Worm (Caenorhabditis elegans): ENCODE data around the gene cpg-18.

DNA sequence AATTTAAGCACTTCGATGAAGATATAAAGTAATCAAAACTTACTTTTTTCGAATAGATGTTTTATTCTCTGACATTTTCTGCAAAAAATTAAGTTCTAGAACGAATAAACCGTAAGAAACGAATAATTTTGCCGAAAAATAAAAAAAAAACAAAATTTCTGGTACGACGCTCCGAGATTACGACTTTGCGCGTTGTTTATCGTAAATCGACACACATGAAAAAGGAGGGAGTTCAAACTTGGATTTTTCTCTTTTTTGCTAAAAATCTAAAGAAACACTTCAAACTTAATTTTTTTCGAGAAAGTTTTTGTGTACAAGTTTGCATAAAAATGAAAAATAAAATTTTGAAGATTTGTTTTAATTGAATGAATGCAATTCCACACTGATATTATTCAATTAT, 3.2 kb upstream of the cpg-18 start, which contains the start of gene H35B03.2:
- no peak for TF ChIP-seq dmd-8 (GFP tag; IDR thresholded peaks at IDR 0.05)
- peak; percentile 99 for TF ChIP-seq Y48G9A.11 (GFP tag; IDR thresholded peaks at IDR 0.05)
